Fruit fly (Drosophila melanogaster): ENCODE measurements around the gene CG4408.

- TF ChIP-seq psq (optimal IDR thresholded peaks at IDR 0.05): no peak
- TF ChIP-seq h (optimal IDR thresholded peaks at IDR 0.05): no peak
- TF ChIP-seq ttk (optimal IDR thresholded peaks at IDR 0.05): no peak
Observed at dm6 chr3R:23377288-23377687, 13.9 kb upstream of the CG4408 start.
